Worm (Caenorhabditis elegans) whole organism, early embryonic: ENCODE data around the gene Y38C1AA.12.

Experiments
- B0310.2 ChIP-seq: sonication (generic microtip); optimal IDR thresholded peaks from 2 replicates; lab custom pipeline; 2016; ENCODE audit warnings: mild to moderate bottlenecking, missing genetic modification characterization, missing compliant biosample characterization
- F13C5.2 ChIP-seq: sonication (generic microtip); optimal IDR thresholded peaks from 2 replicates; lab custom pipeline; 2017; ENCODE audit warnings: mild to moderate bottlenecking, missing genetic modification characterization, inconsistent platforms, missing compliant biosample characterization
- aly-1 ChIP-seq: sonication (generic microtip); optimal IDR thresholded peaks from 2 replicates; lab custom pipeline; 2016; ENCODE audit warnings: missing genetic modification characterization, missing compliant biosample characterization
- ama-1 ChIP-seq: fragments of 150-350 bp; optimal IDR thresholded peaks from 2 replicates; lab custom pipeline; 2014
- ceh-13 ChIP-seq: fragments of 200-800 bp; sonication (Bioruptor generic); optimal IDR thresholded peaks from 2 replicates; lab custom pipeline; 2018; ENCODE audit warnings: mild to moderate bottlenecking, missing genetic modification characterization, missing compliant biosample characterization
- ceh-36 ChIP-seq: sonication (generic microtip); optimal IDR thresholded peaks from 2 replicates; lab custom pipeline; 2016; ENCODE audit warnings: missing genetic modification characterization, inconsistent platforms, missing compliant biosample characterization
- ets-7 ChIP-seq: sonication (generic microtip); optimal IDR thresholded peaks from 2 replicates; lab custom pipeline; 2016; ENCODE audit warnings: missing genotype, missing genetic modification characterization, missing compliant biosample characterization
- flt-1 ChIP-seq: fragments of 200-800 bp; sonication (Bioruptor generic); IDR thresholded peaks from 2 replicates; pipeline ENCODE4 v1.3.6; 2022; ENCODE audit warnings: missing genetic modification characterization, missing compliant biosample characterization
- hmbx-1 ChIP-seq: sonication (generic microtip); optimal IDR thresholded peaks from 2 replicates; lab custom pipeline; 2016; ENCODE audit warnings: mild to moderate bottlenecking, missing genetic modification characterization, missing compliant biosample characterization
- hmg-4 ChIP-seq: fragments of 200-800 bp; sonication (Bioruptor generic); optimal IDR thresholded peaks from 2 replicates; lab custom pipeline; 2018; ENCODE audit warnings: mild to moderate bottlenecking, missing genetic modification characterization, missing compliant biosample characterization
- hnd-1 ChIP-seq: sonication (generic microtip); optimal IDR thresholded peaks from 2 replicates; lab custom pipeline; 2016; ENCODE audit warnings: missing genetic modification characterization, missing compliant biosample characterization
- pes-1 ChIP-seq: fragments of 200-800 bp; sonication (Bioruptor generic); IDR thresholded peaks from 2 replicates; pipeline ENCODE4 v1.3.6; 2022; ENCODE audit warnings: missing genetic modification reagents, missing genetic modification characterization, missing compliant biosample characterization
- scrt-1 ChIP-seq: fragments of 200-800 bp; sonication (Bioruptor generic); IDR thresholded peaks from 2 replicates; pipeline ENCODE4 v1.3.6; 2022; ENCODE audit warnings: missing genetic modification characterization, missing compliant biosample characterization
- sea-1 ChIP-seq: fragments of 200-800 bp; sonication (Bioruptor generic); conservative IDR thresholded peaks from 2 replicates; pipeline ENCODE4 v1.3.6; 2022; ENCODE audit warnings: missing genetic modification characterization, missing compliant biosample characterization
- tbx-11 ChIP-seq: fragments of 200-800 bp; sonication (Bioruptor generic); IDR thresholded peaks from 2 replicates; pipeline ENCODE4 v1.3.6; 2022; ENCODE audit warnings: missing genetic modification characterization, missing compliant biosample characterization
- tbx-37 ChIP-seq: fragments of 200-800 bp; sonication (Bioruptor generic); conservative IDR thresholded peaks from 2 replicates; pipeline ENCODE4 v1.3.6; 2022; ENCODE audit warnings: missing genetic modification reagents, missing genetic modification characterization, missing compliant biosample characterization
- tra-4 ChIP-seq: sonication (generic microtip); optimal IDR thresholded peaks from 2 replicates; lab custom pipeline; 2017; ENCODE audit warnings: missing genetic modification characterization, missing compliant biosample characterization

The Y38C1AA.12 gene

DNA sequence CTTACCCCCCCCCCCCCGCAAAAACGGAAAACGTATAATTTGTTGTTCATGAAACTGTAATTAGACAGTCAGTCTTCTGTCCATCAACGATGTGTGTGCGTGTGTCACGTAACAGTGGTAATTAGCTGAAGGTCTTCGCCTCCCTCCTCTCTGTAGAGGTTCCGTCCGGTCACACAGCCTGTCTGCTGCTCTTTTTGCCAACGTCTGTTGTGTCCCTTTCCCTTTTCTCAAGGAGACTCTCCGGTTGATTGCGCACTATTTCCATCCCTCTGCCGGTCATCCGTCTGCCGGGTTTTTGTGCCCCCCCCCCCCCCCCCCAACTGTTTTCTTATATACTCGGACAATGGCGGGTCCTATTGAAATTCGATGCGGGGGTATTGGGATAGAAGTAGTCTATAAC lies 16.4 kb upstream of the Y38C1AA.12 start:
- TF ChIP-seq aly-1 (tag; lab: Kevin White, UChicago), result no peak
- peak; percentile 1 for TF ChIP-seq ceh-36 (tag; lab: Kevin White, UChicago)
- peak; percentile 62; the same call in 1 of the 2 replicates for TF ChIP-seq pes-1 (GFP tag; lab: Robert Waterston, UW)
- TF ChIP-seq ets-7, result no peak
- no peak for TF ChIP-seq tbx-37 (GFP tag; lab: Robert Waterston, UW)
- TF ChIP-seq scrt-1, result 0 out of 2 replicates have a peak, but pooled peaks have one; percentile 28
- TF ChIP-seq flt-1 (GFP tag; lab: Robert Waterston, UW), result peak; percentile 50
- no peak for TF ChIP-seq tbx-11
- peak; percentile 73 for TF ChIP-seq B0310.2 (tag; lab: Kevin White, UChicago)
- no peak for TF ChIP-seq ama-1 (lab: Kevin White, UChicago)
- 0 out of 2 replicates have a peak, but pooled peaks have one; percentile 24 for TF ChIP-seq sea-1 (GFP tag; lab: Robert Waterston, UW)
- TF ChIP-seq F13C5.2 (tag; lab: Kevin White, UChicago), result no peak
- TF ChIP-seq hmg-4 (GFP tag; lab: Kevin White, UChicago), result peak; percentile 93
- TF ChIP-seq ceh-13, result no peak

- TF ChIP-seq ceh-13 (no peak), hmg-4 (GFP tag; lab: Kevin White, UChicago) (peak; percentile 6), ceh-36 (tag; lab: Kevin White, UChicago) (no peak), scrt-1 (0 out of 2 replicates have a peak, but pooled peaks have one; percentile 20), sea-1 (GFP tag; lab: Robert Waterston, UW) (no peak), pes-1 (GFP tag; lab: Robert Waterston, UW) (0 out of 2 replicates have a peak, but pooled peaks have one; percentile 35), hnd-1 (tag; lab: Kevin White, UChicago) (no peak), tbx-11 (no peak), tra-4 (tag; lab: Kevin White, UChicago) (no peak), aly-1 (tag; lab: Kevin White, UChicago) (no peak), F13C5.2 (tag; lab: Kevin White, UChicago) (no peak)
These were observed 14.6 kb upstream of the Y38C1AA.12 start for ce11 chrIV:177487-177886.

ce11 chrIV:178696-179095 lies 13.4 kb upstream of the Y38C1AA.12 start, which contains the start of gene tcl-2:
Gene tcl-2 (plus strand): TSS chrIV:179083.
- TF ChIP-seq tbx-11, result no peak
- TF ChIP-seq ceh-36 (tag; lab: Kevin White, UChicago), result no peak
- no peak for TF ChIP-seq aly-1 (tag; lab: Kevin White, UChicago)

- TF ChIP-seq ceh-36 (tag; lab: Kevin White, UChicago) (no peak), tra-4 (tag; lab: Kevin White, UChicago) (no peak), pes-1 (GFP tag; lab: Robert Waterston, UW) (no peak), tbx-11 (no peak), ets-7 (no peak), F13C5.2 (tag; lab: Kevin White, UChicago) (no peak), sea-1 (GFP tag; lab: Robert Waterston, UW) (no peak), flt-1 (GFP tag; lab: Robert Waterston, UW) (no peak), aly-1 (tag; lab: Kevin White, UChicago) (no peak), hmg-4 (GFP tag; lab: Kevin White, UChicago) (no peak), scrt-1 (no peak), hmbx-1 (tag; lab: Kevin White, UChicago) (no peak), ama-1 (lab: Kevin White, UChicago) (no peak), B0310.2 (tag; lab: Kevin White, UChicago) (no peak), ceh-13 (no peak), hnd-1 (tag; lab: Kevin White, UChicago) (no peak), tbx-37 (GFP tag; lab: Robert Waterston, UW) (no peak)
These were observed 12.4 kb upstream of the Y38C1AA.12 start for ce11 chrIV:179700-180099.

ce11 chrIV:183519-183918 lies 8.5 kb upstream of the Y38C1AA.12 start:
- TF ChIP-seq B0310.2 (tag; lab: Kevin White, UChicago), result no peak
- TF ChIP-seq aly-1 (tag; lab: Kevin White, UChicago), result no peak
- TF ChIP-seq flt-1 (GFP tag; lab: Robert Waterston, UW), result no peak
- TF ChIP-seq tbx-11, result no peak
- no peak for TF ChIP-seq tra-4 (tag; lab: Kevin White, UChicago)
- TF ChIP-seq ceh-13, result no peak
- TF ChIP-seq ets-7, result no peak
- TF ChIP-seq sea-1 (GFP tag; lab: Robert Waterston, UW), result no peak
- TF ChIP-seq hmg-4 (GFP tag; lab: Kevin White, UChicago), result no peak

DNA sequence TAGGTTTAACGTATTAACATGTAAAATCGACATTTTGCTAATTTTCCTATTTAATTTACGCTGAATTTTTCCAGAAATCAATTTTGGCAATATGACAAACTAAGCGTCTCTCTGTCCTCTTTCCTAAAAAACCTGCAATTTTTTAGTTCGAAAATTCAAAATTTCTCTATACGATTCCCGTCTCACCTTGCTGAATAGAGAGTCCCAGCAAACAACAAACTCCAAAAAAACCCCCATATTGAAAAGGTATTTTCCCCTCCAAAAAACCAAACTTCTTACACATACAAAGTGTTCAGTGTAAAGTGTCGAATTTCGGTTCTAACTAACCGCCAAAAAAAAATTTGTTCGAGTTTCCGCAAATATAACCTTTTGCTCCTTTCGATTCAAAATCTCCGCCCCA lies 7.9 kb upstream of the Y38C1AA.12 start, which contains the start of gene pnc-1:
pnc-1 (plus strand) TSS at position 301 of the 400 bp plus-strand sequence.
- TF ChIP-seq hmg-4 (GFP tag; lab: Kevin White, UChicago) (no peak), hnd-1 (tag; lab: Kevin White, UChicago) (no peak), tbx-11 (no peak), ama-1 (lab: Kevin White, UChicago) (no peak), B0310.2 (tag; lab: Kevin White, UChicago) (no peak), ceh-13 (no peak), aly-1 (tag; lab: Kevin White, UChicago) (no peak), F13C5.2 (tag; lab: Kevin White, UChicago) (no peak), tbx-37 (GFP tag; lab: Robert Waterston, UW) (no peak), pes-1 (GFP tag; lab: Robert Waterston, UW) (no peak), ets-7 (no peak), flt-1 (GFP tag; lab: Robert Waterston, UW) (no peak), scrt-1 (no peak), sea-1 (GFP tag; lab: Robert Waterston, UW) (no peak), hmbx-1 (tag; lab: Kevin White, UChicago) (no peak), ceh-36 (tag; lab: Kevin White, UChicago) (no peak), tra-4 (tag; lab: Kevin White, UChicago) (no peak)

DNA sequence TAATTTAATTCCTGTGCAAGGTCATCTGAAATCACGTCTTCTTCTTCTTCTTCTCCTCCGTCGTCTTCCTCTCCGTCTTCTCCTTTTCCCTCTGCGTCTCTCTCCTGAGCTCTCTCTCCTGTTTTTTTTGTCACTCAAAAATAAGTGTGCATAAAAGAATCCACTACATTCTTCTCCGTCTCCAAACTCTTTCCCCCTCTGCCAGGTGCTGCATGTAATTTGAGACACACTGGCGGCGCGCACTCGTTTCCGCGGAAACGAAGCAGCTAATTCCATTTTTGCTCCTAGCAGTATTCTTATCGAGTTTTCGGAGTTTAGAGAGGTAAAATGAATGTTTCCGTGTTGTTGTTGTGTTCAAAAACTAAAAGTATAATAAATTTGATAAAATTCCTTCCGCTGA lies 5.9 kb upstream of the Y38C1AA.12 start:
- TF ChIP-seq tbx-37 (GFP tag; lab: Robert Waterston, UW) (no peak), ama-1 (lab: Kevin White, UChicago) (no peak), pes-1 (GFP tag; lab: Robert Waterston, UW) (no peak), aly-1 (tag; lab: Kevin White, UChicago) (no peak)
